Fruit fly (Drosophila melanogaster) Kc167 (cell line): ENCODE results near the gene Ada2a.

Experiments used
- Myc ChIP-seq: fragments of >200 bp; optimal IDR thresholded peaks from 2 replicates; lab custom pipeline; 2017; ENCODE audit warnings: missing external identifiers
- Sin3A ChIP-seq: fragments of >200 bp; optimal IDR thresholded peaks from 2 replicates; lab custom pipeline; 2018; ENCODE audit warnings: missing external identifiers
- h ChIP-seq: fragments of >200 bp; optimal IDR thresholded peaks from 3 replicates; lab custom pipeline; 2018; ENCODE audit warnings: missing external identifiers
- insv ChIP-seq: fragments of >200 bp; optimal IDR thresholded peaks from 3 replicates; lab custom pipeline; 2018; ENCODE audit warnings: missing external identifiers
- psq ChIP-seq: fragments of >200 bp; optimal IDR thresholded peaks from 2 replicates; lab custom pipeline; 2017; ENCODE audit warnings: missing external identifiers
- ttk ChIP-seq: sonication (Bioruptor generic); optimal IDR thresholded peaks from 2 replicates; lab custom pipeline; 2017; ENCODE audit warnings: missing external identifiers

The Ada2a gene

DNA sequence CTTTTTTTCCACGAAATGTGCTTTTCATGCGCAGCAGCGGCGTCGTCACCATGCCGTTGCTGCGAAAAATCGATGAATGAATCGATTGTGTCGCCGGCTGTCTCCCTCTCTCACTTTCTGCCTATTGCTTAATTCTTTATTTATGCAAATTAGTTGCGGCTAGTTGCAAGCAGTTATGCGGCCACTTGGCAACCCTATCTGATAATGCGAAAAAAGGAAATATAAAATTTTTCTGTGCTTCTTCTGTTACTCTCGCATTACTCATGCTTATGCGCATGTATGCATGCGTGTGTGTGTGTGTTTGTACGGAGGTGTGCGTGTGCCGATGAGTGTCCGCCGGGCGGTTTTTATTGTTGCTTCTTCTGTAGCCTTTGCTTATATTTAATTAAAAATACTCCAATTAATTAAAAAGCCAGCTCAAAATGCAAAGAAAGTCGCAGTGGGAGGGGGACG, 11.5 kb downstream of the Ada2a start:
- TF ChIP-seq ttk (lab: Kevin White, UChicago), result no peak
- no peak for TF ChIP-seq Myc (lab: Kevin White, UChicago)
- TF ChIP-seq h (lab: Kevin White, UChicago), result no peak
- no peak for TF ChIP-seq insv (lab: Kevin White, UChicago)
- TF ChIP-seq Sin3A, result no peak
- no peak for TF ChIP-seq psq (lab: Kevin White, UChicago)

- TF ChIP-seq h (lab: Kevin White, UChicago) (no peak), Myc (lab: Kevin White, UChicago) (no peak), insv (lab: Kevin White, UChicago) (no peak), Sin3A (no peak), ttk (lab: Kevin White, UChicago) (no peak), psq (lab: Kevin White, UChicago) (no peak)
Observed at dm6 chr3R:18243000-18243399, 12.3 kb downstream of the Ada2a start.

DNA sequence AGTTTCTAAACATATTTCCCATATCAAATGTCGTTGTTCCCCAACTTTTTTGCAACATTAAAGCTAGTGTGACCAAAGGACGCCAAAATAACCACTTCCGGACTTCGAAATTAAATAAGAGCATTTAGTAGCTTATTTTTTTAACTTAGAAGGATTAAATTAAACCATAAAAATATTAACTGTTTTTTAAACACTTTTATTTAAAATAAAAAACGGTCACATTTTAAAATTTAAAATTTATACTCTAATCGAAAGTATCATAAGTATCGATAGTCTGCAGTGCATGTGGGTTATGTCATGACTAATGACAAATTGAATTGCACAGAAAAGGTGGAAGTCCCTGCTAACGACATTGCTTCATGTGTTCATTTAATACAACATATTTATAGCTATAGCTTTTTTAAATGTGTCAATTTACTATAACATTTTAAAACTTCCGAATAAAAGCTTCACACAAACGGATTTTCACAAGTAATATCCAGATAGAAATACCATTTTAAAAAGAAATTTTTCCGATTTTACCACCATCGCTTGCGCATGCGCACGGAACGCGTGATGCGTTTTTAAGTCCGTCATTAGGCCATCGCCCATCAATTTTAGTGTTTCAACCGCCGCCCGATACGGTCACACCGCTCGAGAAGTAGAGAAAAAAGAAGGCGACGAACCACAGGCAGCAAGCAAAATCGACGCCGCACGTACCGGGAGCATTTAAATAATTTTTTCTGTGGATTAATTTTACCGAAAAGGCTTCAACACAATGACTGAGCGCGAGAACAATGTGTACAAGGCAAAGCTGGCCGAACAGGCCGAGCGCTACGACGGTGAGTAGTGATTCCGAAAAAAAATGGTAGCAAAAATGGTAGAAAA, 13.0 kb downstream of the Ada2a start, which contains the start of the genes CG7156 and 14-3-3epsilon:
CG7156 (minus strand) TSS at position 71 of the 867 bp plus-strand sequence.
14-3-3epsilon (plus strand) TSS at position 443 of the 867 bp plus-strand sequence.
- TF ChIP-seq Myc (lab: Kevin White, UChicago) (no peak), Sin3A (no peak), ttk (lab: Kevin White, UChicago) (no peak), psq (lab: Kevin White, UChicago) (no peak), insv (lab: Kevin White, UChicago) (no peak), h (lab: Kevin White, UChicago) (no peak)

dm6 chr3R:18235879-18236278, 19.4 kb downstream of the Ada2a start, which contains the start of gene repo:
Gene repo (plus strand): TSS chr3R:18236192.
- TF ChIP-seq Myc (lab: Kevin White, UChicago) (no peak), psq (lab: Kevin White, UChicago) (no peak), Sin3A (no peak), insv (lab: Kevin White, UChicago) (no peak), h (lab: Kevin White, UChicago) (no peak), ttk (lab: Kevin White, UChicago) (no peak)

dm6 chr3R:18234699-18235257, 20.5 kb downstream of the Ada2a start:
- TF ChIP-seq psq (lab: Kevin White, UChicago) (no peak), Myc (lab: Kevin White, UChicago) (no peak), insv (lab: Kevin White, UChicago) (no peak), ttk (lab: Kevin White, UChicago) (no peak), Sin3A (no peak), h (lab: Kevin White, UChicago) (no peak)

dm6 chr3R:18232187-18232586, 23.1 kb downstream of the Ada2a start:
- TF ChIP-seq ttk (lab: Kevin White, UChicago), result no peak
- TF ChIP-seq insv (lab: Kevin White, UChicago), result no peak
- no peak for TF ChIP-seq h (lab: Kevin White, UChicago)
- TF ChIP-seq Myc (lab: Kevin White, UChicago), result no peak
- no peak for TF ChIP-seq Sin3A
- TF ChIP-seq psq (lab: Kevin White, UChicago), result no peak

- TF ChIP-seq Sin3A (no peak), Myc (lab: Kevin White, UChicago) (no peak), h (lab: Kevin White, UChicago) (no peak), psq (lab: Kevin White, UChicago) (no peak), ttk (lab: Kevin White, UChicago) (no peak), insv (lab: Kevin White, UChicago) (no peak)
Observed at dm6 chr3R:18230229-18230628, 25.1 kb downstream of the Ada2a start.

DNA sequence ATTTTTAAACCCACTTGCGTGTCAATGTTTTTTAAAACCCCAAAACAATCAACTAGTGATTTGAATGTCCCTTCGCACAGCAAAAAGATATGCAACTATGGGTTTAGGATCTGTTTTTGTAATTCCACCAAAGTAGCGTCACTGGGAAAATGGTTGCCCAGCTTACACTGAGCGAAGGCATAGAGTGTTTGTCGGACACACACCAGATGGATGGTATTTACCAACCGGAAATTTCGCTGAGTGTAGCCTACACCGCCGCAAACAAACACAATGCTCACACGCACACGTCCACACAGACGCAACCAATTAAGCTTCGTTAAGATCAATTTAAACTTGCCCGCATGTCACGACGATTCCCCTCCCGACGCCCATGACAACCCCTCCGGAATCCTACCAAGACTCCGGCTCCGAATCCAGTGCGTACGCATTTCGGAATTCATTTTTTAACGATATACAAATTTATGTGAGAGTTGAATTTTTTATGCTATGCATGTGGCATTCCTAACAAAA, 26.5 kb downstream of the Ada2a start:
- no peak for TF ChIP-seq insv (lab: Kevin White, UChicago)
- no peak for TF ChIP-seq psq (lab: Kevin White, UChicago)
- TF ChIP-seq ttk (lab: Kevin White, UChicago), result no peak
- TF ChIP-seq h (lab: Kevin White, UChicago), result no peak
- TF ChIP-seq Sin3A, result no peak
- TF ChIP-seq Myc (lab: Kevin White, UChicago), result no peak

DNA sequence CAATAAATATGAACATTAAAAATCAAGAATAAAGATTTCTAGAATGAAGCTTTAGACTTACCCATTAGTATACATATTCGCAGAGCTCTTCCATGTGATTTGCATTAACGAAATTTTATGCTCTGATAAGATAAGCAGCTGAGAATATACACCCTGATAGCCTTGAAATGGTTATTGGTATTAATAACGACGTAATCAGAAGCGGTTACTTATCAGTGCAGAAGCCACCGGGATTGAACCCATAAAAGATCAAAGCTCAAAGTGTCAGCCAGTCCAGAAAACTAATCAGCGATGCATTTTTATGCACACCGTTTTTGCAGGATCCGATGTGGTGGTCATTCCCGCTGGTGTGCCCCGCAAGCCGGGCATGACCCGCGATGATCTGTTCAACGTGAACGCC, 27.9 kb downstream of the Ada2a start:
- TF ChIP-seq Myc (lab: Kevin White, UChicago) (no peak), ttk (lab: Kevin White, UChicago) (no peak), h (lab: Kevin White, UChicago) (no peak), Sin3A (no peak), insv (lab: Kevin White, UChicago) (no peak), psq (lab: Kevin White, UChicago) (no peak)

- TF ChIP-seq insv (lab: Kevin White, UChicago) (no peak), psq (lab: Kevin White, UChicago) (no peak), Sin3A (no peak), ttk (lab: Kevin White, UChicago) (no peak), h (lab: Kevin White, UChicago) (no peak), Myc (lab: Kevin White, UChicago) (no peak)
Observed at dm6 chr3R:18226809-18227157, 28.5 kb downstream of the Ada2a start.
